Worm (Caenorhabditis elegans) whole organism, young adult: ENCODE data around the gene F15A4.10.

Experiments
- D2030.7 ChIP-seq: fragments of 200-800 bp; sonication (Bioruptor generic); IDR thresholded peaks from 2 replicates; pipeline ENCODE4 v1.3.6; 2022; ENCODE audit warnings: missing genetic modification reagents, missing genetic modification characterization, missing compliant biosample characterization
- F23B12.7 ChIP-seq: sonication (generic microtip); optimal IDR thresholded peaks from 2 replicates; lab custom pipeline; 2017; ENCODE audit warnings: missing genetic modification characterization, mild to moderate bottlenecking, missing compliant biosample characterization, antibody characterized with exemption, moderate library complexity; ENCODE audit not compliant: insufficient read depth
- K11D2.4 ChIP-seq: fragments of 200-800 bp; sonication (Bioruptor generic); IDR thresholded peaks from 2 replicates; pipeline ENCODE4 v1.3.6; 2022; ENCODE audit warnings: missing genetic modification reagents, missing genetic modification characterization, missing compliant biosample characterization
- T26A5.8 ChIP-seq: sonication (generic microtip); optimal IDR thresholded peaks from 2 replicates; lab custom pipeline; 2016; ENCODE audit warnings: missing genetic modification characterization, missing compliant biosample characterization
- bed-1 ChIP-seq: fragments of 200-800 bp; sonication (Bioruptor generic); IDR thresholded peaks from 2 replicates; pipeline ENCODE4 v1.3.6; 2022; ENCODE audit warnings: missing genetic modification reagents, missing genetic modification characterization, missing compliant biosample characterization
- bed-2 ChIP-seq: fragments of 200-800 bp; sonication (Bioruptor generic); IDR thresholded peaks from 2 replicates; pipeline ENCODE4 v1.3.6; 2022; ENCODE audit warnings: missing genetic modification reagents, missing genetic modification characterization, missing compliant biosample characterization
- dpl-1 ChIP-seq: fragments of 150-350 bp; optimal IDR thresholded peaks from 2 replicates; lab custom pipeline; 2014; ENCODE audit warnings: missing biosample characterization, missing genetic modification reagents, missing genetic modification characterization
- nfya-1 ChIP-seq: sonication (generic microtip); optimal IDR thresholded peaks from 2 replicates; lab custom pipeline; 2017; ENCODE audit warnings: antibody characterized with exemption, missing compliant biosample characterization, missing genetic modification characterization, borderline replicate concordance; ENCODE audit not compliant: insufficient read depth
- nhr-90 ChIP-seq: sonication (generic microtip); optimal IDR thresholded peaks from 2 replicates; lab custom pipeline; 2016; ENCODE audit warnings: missing genotype, mild to moderate bottlenecking, missing genetic modification characterization, missing compliant biosample characterization
- snpc-4 ChIP-seq, 5 experiments: fragments of 150-350 bp in 1 of 5; sonication (generic microtip) in 4 of 5; optimal IDR thresholded peaks; 2 replicates each; lab custom pipeline; 2014 to 2018; ENCODE audit warnings: missing genetic modification characterization in 5 of 5, missing biosample characterization in 3 of 5, antibody characterized with exemption in 2 of 5, mild to moderate bottlenecking in 2 of 5, missing compliant biosample characterization in 2 of 5, missing genotype in 2 of 5, moderate library complexity in 2 of 5, missing genetic modification reagents in 1 of 5
- unc-62 ChIP-seq: fragments of 150-350 bp; optimal IDR thresholded peaks from 2 replicates; lab custom pipeline; 2014; ENCODE audit warnings: missing biosample characterization, missing genetic modification reagents, missing genetic modification characterization

- TF ChIP-seq T26A5.8 (tag; lab: Kevin White, UChicago): no peak
- no peak for TF ChIP-seq bed-1 (GFP tag; lab: Robert Waterston, UW)
- TF ChIP-seq D2030.7 (GFP tag; lab: Robert Waterston, UW): no peak
- TF ChIP-seq dpl-1 (GFP tag; lab: Kevin White, UChicago): no peak
- no peak for TF ChIP-seq nhr-90 (tag; lab: Kevin White, UChicago)
- no peak for TF ChIP-seq unc-62
- TF ChIP-seq F23B12.7 (tag; lab: Kevin White, UChicago): no peak
- no peak for TF ChIP-seq snpc-4 (GFP tag; optimal IDR thresholded peaks at IDR 0.05; lab: Kevin White, UChicago)
- TF ChIP-seq snpc-4 (tag; optimal IDR thresholded peaks at IDR 0.05; lab: Kevin White, UChicago): no peak
- TF ChIP-seq K11D2.4 (GFP tag; lab: Robert Waterston, UW): no peak
- TF ChIP-seq bed-2: no peak
- no peak for TF ChIP-seq nfya-1
These were observed 36.7 kb downstream of the F15A4.10 start, which contains the start of gene srh-27 for ce11 chrII:12448241-12448640.
